Worm (Caenorhabditis elegans) whole organism, L1 larva: ENCODE results near the gene nhr-8.

Source experiments
- C04F5.9 ChIP-seq: sonication (generic microtip); optimal IDR thresholded peaks from 2 replicates; lab custom pipeline; 2016; ENCODE audit warnings: missing genetic modification characterization, missing compliant biosample characterization
- C34B4.2 ChIP-seq: sonication (generic microtip); optimal IDR thresholded peaks from 2 replicates; lab custom pipeline; 2017; ENCODE audit warnings: mild to moderate bottlenecking, missing genetic modification characterization, missing compliant biosample characterization
- alr-1 ChIP-seq: fragments of 200-800 bp; sonication (Bioruptor generic); optimal IDR thresholded peaks from 2 replicates; lab custom pipeline; 2018; ENCODE audit warnings: borderline replicate concordance, mild to moderate bottlenecking, missing genetic modification characterization, missing compliant biosample characterization
- ama-1 ChIP-seq: fragments of 150-350 bp; optimal IDR thresholded peaks from 2 replicates; lab custom pipeline; 2014
- blmp-1 ChIP-seq: fragments of 150-350 bp; optimal IDR thresholded peaks from 2 replicates; lab custom pipeline; 2014; ENCODE audit warnings: missing biosample characterization, missing genetic modification characterization
- dsc-1 ChIP-seq: sonication (generic microtip); optimal IDR thresholded peaks from 2 replicates; lab custom pipeline; 2016; ENCODE audit warnings: mild to moderate bottlenecking, missing genetic modification characterization, missing compliant biosample characterization
- efl-1 ChIP-seq, 4 experiments: fragments of 150-350 bp; optimal IDR thresholded peaks in 3 of 4; peaks in 1 of 4; 1 replicate in 1 of 4; 2 replicates in 3 of 4; lab custom pipeline; 2014; ENCODE audit warnings: missing biosample characterization in 2 of 4, missing genetic modification characterization in 2 of 4, missing genetic modification reagents in 2 of 4
- efl-3 ChIP-seq: fragments of 200-800 bp; sonication (Bioruptor generic); optimal IDR thresholded peaks from 2 replicates; lab custom pipeline; 2018; ENCODE audit warnings: mild to moderate bottlenecking, missing genetic modification characterization, missing compliant biosample characterization
- egl-13 ChIP-seq: sonication (generic microtip); optimal IDR thresholded peaks from 2 replicates; lab custom pipeline; 2016; ENCODE audit warnings: missing genotype, missing genetic modification reagents, missing genetic modification characterization, missing compliant biosample characterization
- egl-27 ChIP-seq, 2 experiments: fragments of 150-350 bp in 1 of 2; sonication (generic microtip); optimal IDR thresholded peaks; 3 replicates each; lab custom pipeline; 2017 to 2018; ENCODE audit warnings: missing biosample characterization in 2 of 2, missing genetic modification characterization in 2 of 2, missing genetic modification reagents in 2 of 2
- elt-2 ChIP-seq: sonication (generic microtip); optimal IDR thresholded peaks from 2 replicates; lab custom pipeline; 2016; ENCODE audit warnings: missing genetic modification characterization, mild to moderate bottlenecking, inconsistent platforms, missing compliant biosample characterization, missing genetic modification reagents
- elt-3 ChIP-seq, 6 experiments: fragments of 150-350 bp in 1 of 6; sonication (generic microtip); optimal IDR thresholded peaks; 2 replicates each; lab custom pipeline; 2017 to 2018; ENCODE audit warnings: missing biosample characterization in 6 of 6, missing genetic modification characterization in 6 of 6, inconsistent platforms in 1 of 6
- fkh-4 ChIP-seq: sonication (generic microtip); optimal IDR thresholded peaks from 2 replicates; lab custom pipeline; 2016; ENCODE audit warnings: missing compliant biosample characterization, missing genetic modification characterization, borderline replicate concordance
- fkh-8 ChIP-seq: sonication (generic microtip); optimal IDR thresholded peaks from 2 replicates; lab custom pipeline; 2016; ENCODE audit warnings: mild to moderate bottlenecking, missing genetic modification characterization, missing compliant biosample characterization
- fos-1 ChIP-seq: fragments of 150-350 bp; optimal IDR thresholded peaks from 2 replicates; lab custom pipeline; 2014; ENCODE audit warnings: missing biosample characterization, missing genetic modification characterization
- hpl-2 ChIP-seq: fragments of 150-350 bp; optimal IDR thresholded peaks from 2 replicates; lab custom pipeline; 2014; ENCODE audit warnings: missing biosample characterization, missing genetic modification reagents, missing genetic modification characterization
- irx-1 ChIP-seq: sonication (generic microtip); optimal IDR thresholded peaks from 2 replicates; lab custom pipeline; 2016; ENCODE audit warnings: missing genetic modification characterization, missing compliant biosample characterization
- jun-1 ChIP-seq: fragments of 150-350 bp; optimal IDR thresholded peaks from 2 replicates; lab custom pipeline; 2014; ENCODE audit warnings: missing biosample characterization, missing genetic modification reagents, missing genetic modification characterization
- lin-13 ChIP-seq: fragments of 150-350 bp; optimal IDR thresholded peaks from 2 replicates; lab custom pipeline; 2014; ENCODE audit warnings: missing biosample characterization, missing genetic modification reagents, missing genetic modification characterization
- lin-14 ChIP-seq: fragments of 200-800 bp; sonication (Bioruptor generic); optimal IDR thresholded peaks from 2 replicates; lab custom pipeline; 2018; ENCODE audit warnings: mild to moderate bottlenecking, missing genetic modification characterization, moderate library complexity, missing compliant biosample characterization
- lin-15B ChIP-seq: fragments of 150-350 bp; sonication (generic microtip); optimal IDR thresholded peaks from 3 replicates; lab custom pipeline; 2014; ENCODE audit warnings: missing biosample characterization, missing genetic modification characterization
- lin-35 ChIP-seq, 2 experiments: fragments of 150-350 bp; optimal IDR thresholded peaks; 2 replicates each; lab custom pipeline; 2014; ENCODE audit warnings: missing biosample characterization in 2 of 2, missing genetic modification characterization in 2 of 2, missing genetic modification reagents in 2 of 2
- mep-1 ChIP-seq: fragments of 150-350 bp; optimal IDR thresholded peaks from 2 replicates; lab custom pipeline; 2014; ENCODE audit warnings: missing biosample characterization, missing genetic modification characterization
- nhr-11 ChIP-seq: fragments of 150-350 bp; optimal IDR thresholded peaks from 2 replicates; lab custom pipeline; 2014; ENCODE audit warnings: missing biosample characterization, missing genetic modification characterization
- nhr-12 ChIP-seq: sonication (generic microtip); optimal IDR thresholded peaks from 2 replicates; lab custom pipeline; 2017; ENCODE audit warnings: missing biosample characterization, missing genetic modification characterization
- nhr-19 ChIP-seq: fragments of 200-800 bp; sonication (Bioruptor generic); conservative IDR thresholded peaks from 2 replicates; pipeline ENCODE4 v1.3.6; 2022; ENCODE audit warnings: missing genetic modification characterization, missing compliant biosample characterization
- nhr-20 ChIP-seq: sonication (generic microtip); optimal IDR thresholded peaks from 2 replicates; lab custom pipeline; 2016; ENCODE audit warnings: mild to moderate bottlenecking, missing genetic modification characterization, missing compliant biosample characterization
- nhr-237 ChIP-seq: fragments of 150-350 bp; optimal IDR thresholded peaks from 2 replicates; lab custom pipeline; 2014; ENCODE audit warnings: missing biosample characterization, missing genetic modification characterization
- nhr-47 ChIP-seq: sonication (generic microtip); optimal IDR thresholded peaks from 2 replicates; lab custom pipeline; 2016; ENCODE audit warnings: mild to moderate bottlenecking, missing genetic modification characterization, moderate library complexity, missing compliant biosample characterization
- pax-3 ChIP-seq: fragments of 200-800 bp; sonication (Bioruptor generic); optimal IDR thresholded peaks from 2 replicates; lab custom pipeline; 2018; ENCODE audit warnings: mild to moderate bottlenecking, missing genetic modification characterization, moderate library complexity, missing compliant biosample characterization
- rnt-1 ChIP-seq: sonication (generic microtip); optimal IDR thresholded peaks from 2 replicates; lab custom pipeline; 2016; ENCODE audit warnings: mild to moderate bottlenecking, missing genetic modification characterization, moderate library complexity, missing compliant biosample characterization
- skn-1 ChIP-seq: fragments of 150-350 bp; optimal IDR thresholded peaks from 2 replicates; lab custom pipeline; 2014; ENCODE audit warnings: missing biosample characterization, missing genetic modification characterization
- snpc-4 ChIP-seq: fragments of 150-350 bp; optimal IDR thresholded peaks from 2 replicates; lab custom pipeline; 2014; ENCODE audit warnings: missing biosample characterization, missing genetic modification characterization
- snu-23 ChIP-seq: sonication (generic microtip); optimal IDR thresholded peaks from 2 replicates; lab custom pipeline; 2016; ENCODE audit warnings: missing genetic modification characterization, missing compliant biosample characterization
- sox-4 ChIP-seq: sonication (generic microtip); optimal IDR thresholded peaks from 2 replicates; lab custom pipeline; 2016; ENCODE audit warnings: missing genetic modification characterization, missing compliant biosample characterization
- sup-37 ChIP-seq: fragments of 200-800 bp; sonication (Bioruptor generic); optimal IDR thresholded peaks from 2 replicates; lab custom pipeline; 2018; ENCODE audit warnings: mild to moderate bottlenecking, missing genetic modification characterization, missing compliant biosample characterization
- tbx-2 ChIP-seq: sonication (generic microtip); optimal IDR thresholded peaks from 2 replicates; lab custom pipeline; 2016; ENCODE audit warnings: missing genetic modification characterization, missing compliant biosample characterization
- unc-86 ChIP-seq: sonication (generic microtip); optimal IDR thresholded peaks from 2 replicates; lab custom pipeline; 2016; ENCODE audit warnings: missing genetic modification characterization, missing compliant biosample characterization
- unc-98 ChIP-seq: fragments of 200-800 bp; sonication (Bioruptor generic); IDR thresholded peaks from 2 replicates; pipeline ENCODE4 v1.3.6; 2022; ENCODE audit warnings: missing genetic modification characterization, missing compliant biosample characterization
- xbp-1 ChIP-seq: sonication (generic microtip); optimal IDR thresholded peaks from 2 replicates; lab custom pipeline; 2016; ENCODE audit warnings: missing genetic modification characterization, missing compliant biosample characterization
- zag-1 ChIP-seq: fragments of 150-350 bp; optimal IDR thresholded peaks from 2 replicates; lab custom pipeline; 2014; ENCODE audit warnings: missing biosample characterization, missing genetic modification characterization
- zip-4 ChIP-seq: fragments of 200-800 bp; sonication (Bioruptor generic); optimal IDR thresholded peaks from 2 replicates; lab custom pipeline; 2018; ENCODE audit warnings: mild to moderate bottlenecking, missing genetic modification characterization, moderate library complexity, missing compliant biosample characterization
- ztf-11 ChIP-seq, 2 experiments: sonication (generic microtip); optimal IDR thresholded peaks; 2 replicates each; lab custom pipeline; 2016 to 2017; ENCODE audit warnings: missing genetic modification characterization in 2 of 2, missing biosample characterization in 1 of 2, missing compliant biosample characterization in 1 of 2
- ztf-4 ChIP-seq: fragments of 150-350 bp; optimal IDR thresholded peaks from 2 replicates; lab custom pipeline; 2014; ENCODE audit warnings: missing biosample characterization, missing genetic modification characterization

The nhr-8 gene

DNA sequence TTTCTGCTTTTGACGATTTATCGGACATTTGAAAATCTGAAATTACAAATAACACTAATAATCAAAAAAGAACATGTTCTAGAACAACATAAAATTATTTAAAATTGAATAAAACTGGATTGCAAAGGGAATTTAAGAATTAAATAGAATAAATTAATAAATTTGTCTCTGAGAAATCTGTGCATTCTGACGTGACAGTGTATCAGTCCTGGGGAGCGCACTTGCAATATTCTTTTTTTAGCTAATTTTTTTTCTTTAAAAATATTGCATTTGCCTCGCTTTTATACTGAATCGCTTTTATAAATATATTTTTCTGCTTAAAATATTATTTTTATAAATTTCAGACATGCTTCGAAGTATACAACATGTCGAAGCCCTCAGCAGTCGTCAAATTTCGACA lies 1.1 kb upstream of the nhr-8 start, which contains the start of the genes mrpl-1, emc-6 and mrps-24 (continued):
- TF ChIP-seq ama-1 (lab: Kevin White, UChicago) = no peak
- peak in 1 of 6 experiments; percentile 16 for TF ChIP-seq elt-3 (tag; optimal IDR thresholded peaks at IDR 0.05; lab: Kevin White, UChicago)
- no peak for TF ChIP-seq irx-1 (tag; lab: Kevin White, UChicago)
- TF ChIP-seq lin-15B (tag; lab: Kevin White, UChicago) = peak; percentile 74
- no peak for TF ChIP-seq C34B4.2
- TF ChIP-seq unc-86 (tag; lab: Kevin White, UChicago) = peak; percentile 36
- peak; percentile 18 for TF ChIP-seq fkh-8
- TF ChIP-seq nhr-19 (GFP tag; lab: Robert Waterston, UW) = peak; percentile 58
- peak; percentile 67 to 75 for TF ChIP-seq lin-35 (GFP tag; optimal IDR thresholded peaks at IDR 0.05; lab: Kevin White, UChicago)
- TF ChIP-seq C04F5.9 = no peak
- no peak for TF ChIP-seq sox-4 (tag; lab: Kevin White, UChicago)
- TF ChIP-seq nhr-11 (tag; lab: Kevin White, UChicago) = no peak
- TF ChIP-seq snpc-4 = peak; percentile 31
- TF ChIP-seq rnt-1 (tag; lab: Kevin White, UChicago) = peak; percentile 53
- peak; percentile 73 for TF ChIP-seq snu-23 (GFP tag; lab: Kevin White, UChicago)
- TF ChIP-seq pax-3 (tag; lab: Kevin White, UChicago) = no peak
- TF ChIP-seq mep-1 = peak; percentile 91
- TF ChIP-seq tbx-2 = peak; percentile 56
- no peak for TF ChIP-seq alr-1 (tag; lab: Kevin White, UChicago)
- peak; percentile 28 for TF ChIP-seq dsc-1 (tag; lab: Kevin White, UChicago)
- no peak for TF ChIP-seq hpl-2 (GFP tag; lab: Kevin White, UChicago)
- TF ChIP-seq ztf-11 (tag; optimal IDR thresholded peaks at IDR 0.05; lab: Kevin White, UChicago) = no peak
- TF ChIP-seq nhr-237 = no peak
- no peak for TF ChIP-seq zag-1
- TF ChIP-seq efl-3 (GFP tag; lab: Kevin White, UChicago) = no peak
- no peak for TF ChIP-seq zip-4 (GFP tag; lab: Kevin White, UChicago)
- no peak for TF ChIP-seq fos-1 (tag; lab: Kevin White, UChicago)
- peak; percentile 58 to 67 for TF ChIP-seq efl-1 (optimal IDR thresholded peaks at IDR 0.05; lab: Kevin White, UChicago)
- peak; percentile 69 to 94 for TF ChIP-seq efl-1 (GFP tag; optimal IDR thresholded peaks at IDR 0.05 in 1 of 2; lab: Kevin White, UChicago)
- TF ChIP-seq fkh-4 (tag; lab: Kevin White, UChicago) = no peak
- no peak for TF ChIP-seq sup-37 (GFP tag; lab: Kevin White, UChicago)
- TF ChIP-seq egl-13 (tag; lab: Kevin White, UChicago) = peak; percentile 35
- TF ChIP-seq unc-98 (GFP tag; lab: Robert Waterston, UW) = no peak
- no peak for TF ChIP-seq ztf-4 (tag; lab: Kevin White, UChicago)
- peak; percentile 74 for TF ChIP-seq skn-1 (tag; lab: Kevin White, UChicago)
- TF ChIP-seq nhr-47 (tag; lab: Kevin White, UChicago) = no peak
- TF ChIP-seq nhr-20 = peak; percentile 59
- TF ChIP-seq xbp-1 (tag; lab: Kevin White, UChicago) = peak; percentile 68
- peak; percentile 50 for TF ChIP-seq blmp-1 (tag; lab: Kevin White, UChicago)
- TF ChIP-seq jun-1 (tag; lab: Kevin White, UChicago) = no peak
- TF ChIP-seq lin-13 = peak; percentile 37
- no peak for TF ChIP-seq nhr-12 (tag; lab: Kevin White, UChicago)
- TF ChIP-seq lin-14 (GFP tag; lab: Kevin White, UChicago) = peak; percentile 71

DNA sequence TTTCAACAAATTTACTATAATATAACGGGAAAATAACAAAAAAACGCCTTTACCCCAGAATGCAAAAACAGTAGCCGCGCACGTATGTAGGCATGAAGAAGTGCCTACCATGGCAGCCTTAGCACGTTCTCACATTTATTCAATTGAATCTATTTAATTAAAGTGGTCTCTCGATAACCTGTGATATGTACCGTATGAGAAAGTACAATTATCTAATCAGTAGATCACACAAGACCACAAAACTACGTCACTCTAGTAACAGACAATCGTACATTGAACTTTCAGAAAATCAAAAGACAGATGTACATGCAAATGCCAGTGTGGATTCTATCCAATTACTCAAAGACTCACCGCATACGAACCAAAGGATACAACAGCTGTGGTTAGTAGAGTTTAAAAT lies 1.5 kb downstream of the nhr-8 start:
- TF ChIP-seq egl-27 (tag; optimal IDR thresholded peaks at IDR 0.05; lab: Kevin White, UChicago) (no peak), lin-13 (no peak), efl-3 (GFP tag; lab: Kevin White, UChicago) (no peak), elt-2 (tag; lab: Kevin White, UChicago) (peak; percentile 41)
